Worm (Caenorhabditis elegans) whole organism, L3 larva: ENCODE measurements around the gene C18A3.3.

Source experiments
- elt-2 ChIP-seq: sonication (generic microtip); optimal IDR thresholded peaks from 2 replicates; lab custom pipeline; 2016; ENCODE audit warnings: missing genetic modification reagents, mild to moderate bottlenecking, missing genetic modification characterization, missing compliant biosample characterization
- lin-39 ChIP-seq: fragments of 150-350 bp; optimal IDR thresholded peaks from 2 replicates; lab custom pipeline; 2018; ENCODE audit warnings: missing biosample characterization, missing genetic modification reagents, missing genetic modification characterization
- lsy-12 ChIP-seq: sonication (generic microtip); optimal IDR thresholded peaks from 2 replicates; lab custom pipeline; 2016; ENCODE audit warnings: mild to moderate bottlenecking, missing genetic modification characterization, missing compliant biosample characterization
- nhr-23 ChIP-seq: fragments of 150-350 bp; optimal IDR thresholded peaks from 2 replicates; lab custom pipeline; 2014; ENCODE audit warnings: missing biosample characterization, missing genetic modification reagents, missing genetic modification characterization
- nhr-237 ChIP-seq: fragments of 150-350 bp; optimal IDR thresholded peaks from 2 replicates; lab custom pipeline; 2014; ENCODE audit warnings: missing biosample characterization, missing genetic modification characterization
- nhr-28 ChIP-seq: fragments of 150-350 bp; optimal IDR thresholded peaks from 2 replicates; lab custom pipeline; 2014; ENCODE audit warnings: missing biosample characterization, missing genetic modification characterization
- skn-1 ChIP-seq: fragments of 150-350 bp; optimal IDR thresholded peaks from 2 replicates; lab custom pipeline; 2014; ENCODE audit warnings: missing biosample characterization, missing genetic modification characterization
- snpc-4 ChIP-seq: fragments of 150-350 bp; optimal IDR thresholded peaks from 2 replicates; lab custom pipeline; 2014; ENCODE audit warnings: missing biosample characterization, missing genetic modification characterization
- zag-1 ChIP-seq: fragments of 150-350 bp; optimal IDR thresholded peaks from 2 replicates; lab custom pipeline; 2014; ENCODE audit warnings: missing biosample characterization, missing genetic modification characterization
- ztf-4 ChIP-seq: fragments of 150-350 bp; optimal IDR thresholded peaks from 2 replicates; lab custom pipeline; 2014; ENCODE audit warnings: missing biosample characterization, missing genetic modification characterization

ce11 chrII:5742767-5743166 lies 26.7 kb downstream of the C18A3.3 start:
- TF ChIP-seq lin-39 (no peak), nhr-28 (tag; lab: Kevin White, UChicago) (no peak), skn-1 (tag; lab: Kevin White, UChicago) (no peak), lsy-12 (tag; lab: Kevin White, UChicago) (no peak), elt-2 (tag; lab: Kevin White, UChicago) (peak; percentile 73), zag-1 (tag; lab: Kevin White, UChicago) (no peak), nhr-237 (no peak), ztf-4 (no peak), nhr-23 (tag; lab: Kevin White, UChicago) (no peak), snpc-4 (no peak)
